Fruit fly (Drosophila melanogaster) whole organism, embryonic: ENCODE data around the gene CG13896.

Experiments
- Abd-B ChIP-seq: fragments of 200-800 bp; sonication (Bioruptor generic); optimal IDR thresholded peaks from 2 replicates; lab custom pipeline; 2018; ENCODE audit warnings: missing biosample characterization, mild to moderate bottlenecking, missing genetic modification characterization, moderate library complexity
- Aef1 ChIP-seq: fragments of 200-800 bp; sonication (Bioruptor generic); IDR thresholded peaks from 3 replicates; pipeline ENCODE4 v1.3.6; 2022; ENCODE audit warnings: missing biosample characterization, missing genetic modification characterization
- CG12104 ChIP-seq: fragments of 200-800 bp; sonication (Bioruptor generic); optimal IDR thresholded peaks from 3 replicates; lab custom pipeline; 2016; ENCODE audit warnings: missing biosample characterization, missing genetic modification characterization
- CG12155 ChIP-seq: fragments of 200-800 bp; sonication (Bioruptor generic); optimal IDR thresholded peaks from 3 replicates; lab custom pipeline; 2016; ENCODE audit warnings: missing biosample characterization, missing genetic modification characterization
- CG13424 ChIP-seq: fragments of 200-800 bp; sonication (Bioruptor generic); optimal IDR thresholded peaks from 2 replicates; lab custom pipeline; 2019; ENCODE audit warnings: missing biosample characterization, mild to moderate bottlenecking, missing genetic modification characterization, moderate library complexity
- CG14667 ChIP-seq: fragments of 200-800 bp; sonication (Bioruptor generic); IDR thresholded peaks from 2 replicates; pipeline ENCODE4 v1.3.6; 2022; ENCODE audit warnings: missing biosample characterization, missing genetic modification characterization
- CG14710 ChIP-seq: fragments of 200-800 bp; sonication (Bioruptor generic); optimal IDR thresholded peaks from 3 replicates; lab custom pipeline; 2019; ENCODE audit warnings: missing biosample characterization, mild to moderate bottlenecking, missing genetic modification characterization, moderate library complexity
- CG1602 ChIP-seq: fragments of 200-800 bp; sonication (Bioruptor generic); optimal IDR thresholded peaks from 3 replicates; lab custom pipeline; 2016; ENCODE audit warnings: missing biosample characterization, missing genetic modification characterization
- CG17612 ChIP-seq: fragments of 200-800 bp; sonication (Bioruptor generic); IDR thresholded peaks from 2 replicates; pipeline ENCODE4 v1.3.6; 2022; ENCODE audit warnings: missing biosample characterization, missing genetic modification characterization
- CG17802 ChIP-seq: fragments of 200-800 bp; sonication (Bioruptor generic); optimal IDR thresholded peaks from 2 replicates; lab custom pipeline; 2018; ENCODE audit warnings: missing biosample characterization, mild to moderate bottlenecking, missing genetic modification characterization, moderate library complexity
- CG31224 ChIP-seq: fragments of 200-800 bp; sonication (Bioruptor generic); IDR thresholded peaks from 2 replicates; pipeline ENCODE4 v1.3.6; 2022; ENCODE audit warnings: missing biosample characterization, missing genetic modification characterization
- CG3838 ChIP-seq: fragments of 200-800 bp; sonication (Bioruptor generic); optimal IDR thresholded peaks from 3 replicates; lab custom pipeline; 2016; ENCODE audit warnings: missing biosample characterization, missing genetic modification characterization
- CG3995 ChIP-seq: fragments of 200-800 bp; sonication (Bioruptor generic); optimal IDR thresholded peaks from 3 replicates; lab custom pipeline; 2016; ENCODE audit warnings: missing biosample characterization, missing genetic modification characterization
- CG4328 ChIP-seq: fragments of 200-800 bp; sonication (Bioruptor generic); optimal IDR thresholded peaks from 3 replicates; lab custom pipeline; 2017; ENCODE audit warnings: missing biosample characterization, missing genetic modification reagents, missing genetic modification characterization
- CG6175 ChIP-seq: fragments of 200-800 bp; sonication (Bioruptor generic); IDR thresholded peaks from 3 replicates; pipeline ENCODE4 v1.3.6; 2022; ENCODE audit warnings: missing biosample characterization, missing genetic modification characterization
- CG6272 ChIP-seq: fragments of 200-800 bp; sonication (Bioruptor generic); IDR thresholded peaks from 2 replicates; pipeline ENCODE4 v1.3.6; 2022; ENCODE audit warnings: missing biosample characterization, missing genetic modification characterization
- CG9876 ChIP-seq: fragments of 200-800 bp; sonication (Bioruptor generic); optimal IDR thresholded peaks from 2 replicates; lab custom pipeline; 2016; ENCODE audit warnings: missing biosample characterization, missing genetic modification characterization
- Dfd ChIP-seq, 2 experiments: fragments of >200 bp; optimal IDR thresholded peaks; 2 replicates each; lab custom pipeline; 2017; ENCODE audit warnings: missing biosample characterization in 2 of 2, missing genetic modification characterization in 2 of 2
- Dip3 ChIP-seq: fragments of 200-800 bp; sonication (Bioruptor generic); optimal IDR thresholded peaks from 3 replicates; lab custom pipeline; 2016; ENCODE audit warnings: missing biosample characterization, missing genetic modification characterization
- Gug ChIP-seq: fragments of 200-800 bp; sonication (Bioruptor generic); IDR thresholded peaks from 4 replicates; pipeline ENCODE4 v1.3.6; 2022; ENCODE audit warnings: missing biosample characterization, missing genetic modification characterization
- Hmr ChIP-seq: fragments of 200-800 bp; sonication (Bioruptor generic); optimal IDR thresholded peaks from 3 replicates; lab custom pipeline; 2017; ENCODE audit warnings: mild to moderate bottlenecking, missing biosample characterization, missing genetic modification reagents, missing genetic modification characterization
- Hsf ChIP-seq: fragments of 200-800 bp; sonication (Bioruptor generic); optimal IDR thresholded peaks from 3 replicates; lab custom pipeline; 2016; ENCODE audit warnings: missing biosample characterization, missing genetic modification characterization
- Kr ChIP-seq: fragments of 200-800 bp; sonication (Bioruptor generic); optimal IDR thresholded peaks from 2 replicates; lab custom pipeline; 2017; ENCODE audit warnings: missing biosample characterization, mild to moderate bottlenecking, missing genetic modification characterization
- Lhr ChIP-seq: fragments of 200-800 bp; sonication (Bioruptor generic); optimal IDR thresholded peaks from 3 replicates; lab custom pipeline; 2017; ENCODE audit warnings: mild to moderate bottlenecking, missing biosample characterization, missing genetic modification reagents, missing genetic modification characterization
- Lim3 ChIP-seq: fragments of 200-800 bp; sonication (Bioruptor generic); IDR thresholded peaks from 2 replicates; pipeline ENCODE4 v1.3.6; 2022; ENCODE audit warnings: missing biosample characterization, missing genetic modification characterization
- Lpt ChIP-seq: fragments of >200 bp; optimal IDR thresholded peaks from 2 replicates; lab custom pipeline; 2018; ENCODE audit warnings: missing biosample characterization, missing genetic modification characterization
- Meics ChIP-seq: fragments of 200-800 bp; sonication (Bioruptor generic); optimal IDR thresholded peaks from 2 replicates; lab custom pipeline; 2017; ENCODE audit warnings: missing biosample characterization, mild to moderate bottlenecking, missing genetic modification characterization
- Myb ChIP-seq: fragments of 200-800 bp; sonication (Bioruptor generic); optimal IDR thresholded peaks from 2 replicates; lab custom pipeline; 2016; ENCODE audit warnings: missing biosample characterization, missing genetic modification characterization
- Nf-YA ChIP-seq: fragments of 200-800 bp; sonication (Bioruptor generic); IDR thresholded peaks from 2 replicates; pipeline ENCODE4 v1.3.6; 2022; ENCODE audit warnings: missing biosample characterization, missing genetic modification characterization
- Nf-YB ChIP-seq: fragments of 200-800 bp; sonication (Bioruptor generic); optimal IDR thresholded peaks from 3 replicates; lab custom pipeline; 2019; ENCODE audit warnings: missing biosample characterization, mild to moderate bottlenecking, missing genetic modification characterization, moderate library complexity
- Sry-β ChIP-seq: fragments of 200-800 bp; sonication (Bioruptor generic); optimal IDR thresholded peaks from 2 replicates; lab custom pipeline; 2018; ENCODE audit warnings: missing biosample characterization, mild to moderate bottlenecking, missing genetic modification characterization, moderate library complexity
- Usf ChIP-seq: fragments of 200-800 bp; sonication (Bioruptor generic); optimal IDR thresholded peaks from 2 replicates; lab custom pipeline; 2017; ENCODE audit warnings: missing genotype, missing biosample characterization, missing genetic modification characterization
- ab ChIP-seq: fragments of 200-800 bp; sonication (Bioruptor generic); optimal IDR thresholded peaks from 2 replicates; lab custom pipeline; 2016; ENCODE audit warnings: missing biosample characterization, missing genetic modification characterization
- aop ChIP-seq: fragments of 200-800 bp; sonication (Bioruptor generic); IDR thresholded peaks from 2 replicates; pipeline ENCODE4 v1.3.6; 2022; ENCODE audit warnings: missing biosample characterization, missing genetic modification characterization
- dmrt99B ChIP-seq: fragments of 200-800 bp; sonication (Bioruptor generic); optimal IDR thresholded peaks from 2 replicates; lab custom pipeline; 2018; ENCODE audit warnings: missing biosample characterization, mild to moderate bottlenecking, missing genetic modification characterization, moderate library complexity
- emc ChIP-seq: fragments of 200-800 bp; sonication (Bioruptor generic); optimal IDR thresholded peaks from 2 replicates; lab custom pipeline; 2016; ENCODE audit warnings: missing biosample characterization, missing genetic modification characterization
- ewg ChIP-seq: fragments of 200-800 bp; sonication (Bioruptor generic); optimal IDR thresholded peaks from 3 replicates; lab custom pipeline; 2017; ENCODE audit warnings: mild to moderate bottlenecking, missing biosample characterization, missing genetic modification reagents, missing genetic modification characterization
- gem ChIP-seq: fragments of 200-800 bp; sonication (Bioruptor generic); optimal IDR thresholded peaks from 2 replicates; lab custom pipeline; 2019; ENCODE audit warnings: missing biosample characterization, mild to moderate bottlenecking, missing genetic modification characterization, moderate library complexity
- gsb-n ChIP-seq: fragments of 200-800 bp; sonication (Bioruptor generic); optimal IDR thresholded peaks from 3 replicates; lab custom pipeline; 2018; ENCODE audit warnings: missing biosample characterization, mild to moderate bottlenecking, missing genetic modification characterization
- kni ChIP-seq: fragments of 200-800 bp; sonication (Bioruptor generic); optimal IDR thresholded peaks from 3 replicates; lab custom pipeline; 2017; ENCODE audit warnings: mild to moderate bottlenecking, missing biosample characterization, missing genetic modification reagents, missing genetic modification characterization
- lbe ChIP-seq: fragments of 200-800 bp; sonication (Bioruptor generic); optimal IDR thresholded peaks from 2 replicates; lab custom pipeline; 2016; ENCODE audit warnings: missing biosample characterization, mild to moderate bottlenecking, missing genetic modification characterization
- maf-S ChIP-seq: fragments of 200-800 bp; sonication (Bioruptor generic); optimal IDR thresholded peaks from 2 replicates; lab custom pipeline; 2016; ENCODE audit warnings: missing biosample characterization, missing genetic modification characterization
- nerfin-2 ChIP-seq: fragments of 200-800 bp; sonication (Bioruptor generic); IDR thresholded peaks from 2 replicates; pipeline ENCODE4 v1.3.6; 2022; ENCODE audit warnings: missing biosample characterization, missing genetic modification characterization; ENCODE audit not compliant: partially characterized antibody
- phol ChIP-seq: fragments of 200-800 bp; sonication (Bioruptor generic); optimal IDR thresholded peaks from 3 replicates; lab custom pipeline; 2018; ENCODE audit warnings: missing biosample characterization, mild to moderate bottlenecking, missing genetic modification characterization, moderate library complexity
- prd ChIP-seq, 3 experiments: fragments of >200 bp in 2 of 3; fragments of 200-800 bp in 1 of 3; sonication (Bioruptor generic) in 1 of 3; optimal IDR thresholded peaks in 2 of 3; IDR thresholded peaks in 1 of 3; 2 replicates in 2 of 3; 3 replicates in 1 of 3; pipeline versions ENCODE4 v1.3.6 to Lab custom; 2017 to 2022; ENCODE audit warnings: missing biosample characterization in 1 of 3, missing genetic modification characterization in 1 of 3
- row ChIP-seq: fragments of 200-800 bp; sonication (Bioruptor generic); IDR thresholded peaks from 3 replicates; pipeline ENCODE4 v1.3.6; 2022; ENCODE audit warnings: missing biosample characterization, missing genetic modification characterization
- slou ChIP-seq: fragments of 200-800 bp; sonication (Bioruptor generic); optimal IDR thresholded peaks from 3 replicates; lab custom pipeline; 2016; ENCODE audit warnings: missing biosample characterization, missing genetic modification characterization
- vvl ChIP-seq: fragments of 200-800 bp; sonication (Bioruptor generic); IDR thresholded peaks from 2 replicates; pipeline ENCODE4 v1.3.6; 2022; ENCODE audit warnings: missing biosample characterization, missing genetic modification characterization
- wek ChIP-seq: fragments of 200-800 bp; sonication (Bioruptor generic); optimal IDR thresholded peaks from 3 replicates; lab custom pipeline; 2018; ENCODE audit warnings: missing biosample characterization, mild to moderate bottlenecking, missing genetic modification characterization, moderate library complexity

The CG13896 gene

dm6 chr3L:738523-739356, 27.1 kb upstream of the CG13896 start (continued):
- TF ChIP-seq emc (GFP tag; lab: Kevin White, UChicago) (no peak), Gug (GFP tag; lab: Robert Waterston, UW) (peak; percentile 78), prd (optimal IDR thresholded peaks at IDR 0.05; lab: Kevin White, UChicago) (no peak), prd (GFP tag; IDR thresholded peaks at IDR 0.05; lab: Robert Waterston, UW) (peak; percentile 92), Lim3 (peak; percentile 68), kni (GFP tag; lab: Kevin White, UChicago) (peak; percentile 58), Hsf (peak; percentile 83), CG14710 (peak; percentile 95), Lhr (GFP tag; lab: Kevin White, UChicago) (peak; percentile 84), lbe (peak; percentile 88), CG17802 (tag; lab: Kevin White, UChicago) (peak; percentile 61), Usf (GFP tag; lab: Kevin White, UChicago) (peak; percentile 53), CG13424 (tag; lab: Kevin White, UChicago) (peak; percentile 94), CG6175 (GFP tag; lab: Robert Waterston, UW) (peak; percentile 75; the same call in 1 of the 3 replicates), maf-S (peak; percentile 31), slou (GFP tag; lab: Kevin White, UChicago) (peak; percentile 63), Nf-YB (GFP tag; lab: Kevin White, UChicago) (peak; percentile 79), Myb (GFP tag; lab: Kevin White, UChicago) (peak; percentile 11), CG6272 (GFP tag; lab: Robert Waterston, UW) (peak; percentile 80), dmrt99B (tag; lab: Kevin White, UChicago) (peak; percentile 93), Aef1 (GFP tag; lab: Robert Waterston, UW) (peak; percentile 83), CG14667 (GFP tag; lab: Robert Waterston, UW) (peak; percentile 89), Abd-B (GFP tag; lab: Kevin White, UChicago) (peak; percentile 82), Kr (GFP tag; lab: Kevin White, UChicago) (peak; percentile 42), Dip3 (peak; percentile 34), Lpt (GFP tag; lab: Kevin White, UChicago) (no peak), CG31224 (peak; percentile 71), aop (GFP tag; lab: Robert Waterston, UW) (no peak), phol (tag; lab: Kevin White, UChicago) (peak; percentile 94), CG4328 (GFP tag; lab: Kevin White, UChicago) (peak; percentile 82), CG9876 (GFP tag; lab: Kevin White, UChicago) (no peak), CG1602 (GFP tag; lab: Kevin White, UChicago) (peak; percentile 89), Meics (GFP tag; lab: Kevin White, UChicago) (peak; percentile 84), ewg (GFP tag; lab: Kevin White, UChicago) (peak; percentile 84), vvl (GFP tag; lab: Robert Waterston, UW) (peak; percentile 97), Nf-YA (peak; percentile 86), nerfin-2 (GFP tag; lab: Robert Waterston, UW) (no peak), CG12104 (GFP tag; lab: Kevin White, UChicago) (peak; percentile 83), CG3995 (GFP tag; lab: Kevin White, UChicago) (peak; percentile 34), Dfd (GFP tag; optimal IDR thresholded peaks at IDR 0.05; lab: Kevin White, UChicago) (no peak), ab (GFP tag; lab: Kevin White, UChicago) (no peak), row (GFP tag; lab: Robert Waterston, UW) (peak; percentile 93), wek (peak; percentile 35), Sry-β (peak; percentile 48), gsb-n (tag; lab: Kevin White, UChicago) (peak; percentile 96), gem (tag; lab: Kevin White, UChicago) (peak; percentile 96), CG3838 (peak; percentile 50), CG17612 (GFP tag; lab: Robert Waterston, UW) (peak; percentile 62; the same call in 1 of the 2 replicates), CG12155 (peak; percentile 84), Hmr (GFP tag; lab: Kevin White, UChicago) (peak; percentile 83)
